Fruit fly (Drosophila melanogaster): ENCODE results near the gene mRpL21.

Gene mRpL21

dm6 chr3L:19234922-19235702, 19.7 kb downstream of the mRpL21 start, which contains the start of gene fz2 (continued):
- TF ChIP-seq Hmx (GFP tag; optimal IDR thresholded peaks at IDR 0.05): no peak

- TF ChIP-seq CG1603 (tag; optimal IDR thresholded peaks at IDR 0.05): no peak
- TF ChIP-seq Pdp1 (GFP tag; optimal IDR thresholded peaks at IDR 0.05): no peak
- no peak for TF ChIP-seq esg (GFP tag; conservative IDR thresholded peaks at IDR 0.05)
- peak; percentile 10 for TF ChIP-seq Ssrp (tag; optimal IDR thresholded peaks at IDR 0.05)
- TF ChIP-seq CG18262 (tag; optimal IDR thresholded peaks at IDR 0.05): peak; percentile 67
- no peak for TF ChIP-seq Nf-YC (tag; optimal IDR thresholded peaks at IDR 0.05)
- TF ChIP-seq tup (GFP tag; optimal IDR thresholded peaks at IDR 0.05): no peak
- TF ChIP-seq CG6854 (GFP tag; optimal IDR thresholded peaks at IDR 0.05): no peak
- TF ChIP-seq Hr78 (GFP tag; optimal IDR thresholded peaks at IDR 0.05): no peak
- TF ChIP-seq knrl (GFP tag; IDR thresholded peaks at IDR 0.05; ENCODE audit: partially characterized antibody): no peak
- no peak for TF ChIP-seq Ets97D (GFP tag; optimal IDR thresholded peaks at IDR 0.05)
- no peak for TF ChIP-seq Lhr (GFP tag; optimal IDR thresholded peaks at IDR 0.05)
- TF ChIP-seq sr (GFP tag; IDR thresholded peaks at IDR 0.05): no peak
- TF ChIP-seq CG14860 (GFP tag; IDR thresholded peaks at IDR 0.05; ENCODE audit: partially characterized antibody): no peak
- peak; percentile 35 for TF ChIP-seq D19A (tag; optimal IDR thresholded peaks at IDR 0.05)
- no peak for TF ChIP-seq CG11247 (GFP tag; IDR thresholded peaks at IDR 0.05)
- TF ChIP-seq CG14667 (GFP tag; IDR thresholded peaks at IDR 0.05): no peak
- TF ChIP-seq CG7556 (GFP tag; optimal IDR thresholded peaks at IDR 0.05): peak; percentile 31
- no peak for TF ChIP-seq CG4328 (GFP tag; optimal IDR thresholded peaks at IDR 0.05)
- TF ChIP-seq CG2129 (GFP tag; IDR thresholded peaks at IDR 0.05; ENCODE audit: partially characterized antibody): no peak
- TF ChIP-seq CG15479 (GFP tag; optimal IDR thresholded peaks at IDR 0.05): no peak
- no peak for TF ChIP-seq CG32772 (GFP tag; IDR thresholded peaks at IDR 0.05)
- TF ChIP-seq CG10274 (GFP tag; optimal IDR thresholded peaks at IDR 0.05): no peak
- TF ChIP-seq PHDP (tag; optimal IDR thresholded peaks at IDR 0.05): peak; percentile 14
- no peak for TF ChIP-seq az2 (GFP tag; optimal IDR thresholded peaks at IDR 0.05)
- no peak for TF ChIP-seq CG16863 (GFP tag; optimal IDR thresholded peaks at IDR 0.05)
- no peak for TF ChIP-seq CG3726 (GFP tag; IDR thresholded peaks at IDR 0.05)
- TF ChIP-seq insv (GFP tag; optimal IDR thresholded peaks at IDR 0.05): no peak
- TF ChIP-seq cad (GFP tag; optimal IDR thresholded peaks at IDR 0.05): no peak
- TF ChIP-seq slbo (GFP tag; IDR thresholded peaks at IDR 0.05): no peak
- TF ChIP-seq CG2202 (tag; optimal IDR thresholded peaks at IDR 0.05): no peak
- peak; percentile 41; the same call in 1 of the 2 replicates for TF ChIP-seq CG31441 (GFP tag; IDR thresholded peaks at IDR 0.05)
- TF ChIP-seq lilli (GFP tag; optimal IDR thresholded peaks at IDR 0.05): no peak
- peak; percentile 22 for TF ChIP-seq nmo (GFP tag; optimal IDR thresholded peaks at IDR 0.05)
- TF ChIP-seq CG42726 (GFP tag; IDR thresholded peaks at IDR 0.05; ENCODE audit: partially characterized antibody): no peak
- TF ChIP-seq CG10366 (GFP tag; IDR thresholded peaks at IDR 0.05): no peak
- TF ChIP-seq CG14050 (GFP tag; IDR thresholded peaks at IDR 0.05): no peak
- no peak for TF ChIP-seq CG7963 (GFP tag; IDR thresholded peaks at IDR 0.05; ENCODE audit: partially characterized antibody)
- TF ChIP-seq nom (GFP tag; optimal IDR thresholded peaks at IDR 0.05): peak; percentile 71
- TF ChIP-seq Nf-YB (GFP tag; optimal IDR thresholded peaks at IDR 0.05): no peak
- no peak for TF ChIP-seq HmgD (GFP tag; optimal IDR thresholded peaks at IDR 0.05)
- peak in 1 of 3 experiments; percentile 32 for TF ChIP-seq lola (GFP tag; optimal IDR thresholded peaks at IDR 0.05)
- TF ChIP-seq unpg (GFP tag; optimal IDR thresholded peaks at IDR 0.05): peak; percentile 23
Observed at dm6 chr3L:19233798-19234781, 20.8 kb downstream of the mRpL21 start.
